Worm (Caenorhabditis elegans) whole organism, L2 larva: ENCODE measurements around the gene gem-4.

ENCODE experiments used
- C34F6.9 ChIP-seq: fragments of 150-350 bp; optimal IDR thresholded peaks from 2 replicates; lab custom pipeline; 2014; ENCODE audit warnings: missing biosample characterization, missing genetic modification characterization
- F13H6.1 ChIP-seq: sonication (generic microtip); optimal IDR thresholded peaks from 2 replicates; lab custom pipeline; 2016; ENCODE audit warnings: missing genetic modification characterization, missing compliant biosample characterization
- Y55F3AM.14 ChIP-seq: fragments of 200-800 bp; sonication (Bioruptor generic); optimal IDR thresholded peaks from 2 replicates; lab custom pipeline; 2018; ENCODE audit warnings: mild to moderate bottlenecking, missing genetic modification characterization, missing compliant biosample characterization
- ZK546.5 ChIP-seq: sonication (generic microtip); optimal IDR thresholded peaks from 2 replicates; lab custom pipeline; 2017; ENCODE audit warnings: missing biosample characterization, missing genetic modification characterization
- alr-1 ChIP-seq: fragments of 150-350 bp; optimal IDR thresholded peaks from 2 replicates; lab custom pipeline; 2014; ENCODE audit warnings: missing biosample characterization, missing genetic modification characterization
- ama-1 ChIP-seq: fragments of 150-350 bp; optimal IDR thresholded peaks from 2 replicates; lab custom pipeline; 2018; ENCODE audit warnings: inconsistent platforms
- ceh-82 ChIP-seq: fragments of 150-350 bp; optimal IDR thresholded peaks from 2 replicates; lab custom pipeline; 2014; ENCODE audit warnings: missing biosample characterization, missing genetic modification characterization
- crh-2 ChIP-seq: sonication (generic microtip); optimal IDR thresholded peaks from 2 replicates; lab custom pipeline; 2017; ENCODE audit warnings: missing biosample characterization, missing genetic modification characterization
- dmd-4 ChIP-seq: sonication (generic microtip); optimal IDR thresholded peaks from 2 replicates; lab custom pipeline; 2017; ENCODE audit warnings: missing biosample characterization, missing genetic modification characterization
- elt-1 ChIP-seq: fragments of 150-350 bp; optimal IDR thresholded peaks from 2 replicates; lab custom pipeline; 2014; ENCODE audit warnings: missing biosample characterization, missing genetic modification characterization
- elt-3 ChIP-seq: sonication (generic microtip); optimal IDR thresholded peaks from 2 replicates; lab custom pipeline; 2017; ENCODE audit warnings: missing biosample characterization, missing genetic modification characterization
- fos-1 ChIP-seq: fragments of 150-350 bp; optimal IDR thresholded peaks from 2 replicates; lab custom pipeline; 2014; ENCODE audit warnings: missing biosample characterization, missing genetic modification characterization
- lin-11 ChIP-seq: fragments of 150-350 bp; sonication (generic microtip); optimal IDR thresholded peaks from 2 replicates; lab custom pipeline; 2014; ENCODE audit warnings: missing biosample characterization, missing genetic modification characterization, inconsistent platforms, mixed read lengths
- lin-13 ChIP-seq: fragments of 150-350 bp; optimal IDR thresholded peaks from 2 replicates; lab custom pipeline; 2014; ENCODE audit warnings: missing biosample characterization, missing genetic modification reagents, missing genetic modification characterization
- lin-39 ChIP-seq: fragments of 150-350 bp; optimal IDR thresholded peaks from 2 replicates; lab custom pipeline; 2014; ENCODE audit warnings: missing biosample characterization, missing genetic modification reagents, missing genetic modification characterization
- lsy-2 ChIP-seq, 2 experiments: fragments of 150-350 bp in 1 of 2; sonication (generic microtip) in 1 of 2; optimal IDR thresholded peaks; 2 replicates each; lab custom pipeline; 2014 to 2017; ENCODE audit warnings: missing biosample characterization in 2 of 2, missing genetic modification characterization in 2 of 2
- mab-5 ChIP-seq: fragments of 150-350 bp; optimal IDR thresholded peaks from 2 replicates; lab custom pipeline; 2014; ENCODE audit warnings: missing biosample characterization, missing genetic modification characterization
- mbf-1 ChIP-seq: sonication (generic microtip); optimal IDR thresholded peaks from 2 replicates; lab custom pipeline; 2017; ENCODE audit warnings: missing biosample characterization, missing genetic modification characterization
- mdl-1 ChIP-seq, 2 experiments: fragments of 150-350 bp in 1 of 2; sonication (generic microtip) in 1 of 2; optimal IDR thresholded peaks; 2 replicates each; lab custom pipeline; 2017; ENCODE audit warnings: missing biosample characterization in 2 of 2, missing genetic modification characterization in 2 of 2
- nhr-12 ChIP-seq: fragments of 150-350 bp; optimal IDR thresholded peaks from 2 replicates; lab custom pipeline; 2014; ENCODE audit warnings: missing biosample characterization, missing genetic modification characterization
- nhr-129 ChIP-seq: fragments of 150-350 bp; optimal IDR thresholded peaks from 2 replicates; lab custom pipeline; 2014; ENCODE audit warnings: missing biosample characterization, missing genetic modification characterization
- nhr-237 ChIP-seq: fragments of 150-350 bp; optimal IDR thresholded peaks from 2 replicates; lab custom pipeline; 2014; ENCODE audit warnings: missing biosample characterization, missing genetic modification characterization
- nhr-25 ChIP-seq: fragments of 150-350 bp; sonication (generic microtip); optimal IDR thresholded peaks from 3 replicates; lab custom pipeline; 2014; ENCODE audit warnings: missing biosample characterization, missing genetic modification characterization
- nhr-6 ChIP-seq: fragments of 150-350 bp; optimal IDR thresholded peaks from 2 replicates; lab custom pipeline; 2014; ENCODE audit warnings: missing biosample characterization, missing genetic modification characterization
- nhr-77 ChIP-seq: fragments of 150-350 bp; optimal IDR thresholded peaks from 2 replicates; lab custom pipeline; 2014; ENCODE audit warnings: missing biosample characterization, missing genetic modification characterization
- sem-4 ChIP-seq: fragments of 150-350 bp; optimal IDR thresholded peaks from 2 replicates; lab custom pipeline; 2014; ENCODE audit warnings: missing biosample characterization, missing genetic modification reagents, missing genetic modification characterization
- skn-1 ChIP-seq: sonication (generic microtip); optimal IDR thresholded peaks from 2 replicates; lab custom pipeline; 2017; ENCODE audit warnings: missing biosample characterization, missing genetic modification characterization
- sma-9 ChIP-seq, 2 experiments: fragments of 150-350 bp in 1 of 2; sonication (generic microtip) in 1 of 2; optimal IDR thresholded peaks; 2 replicates each; lab custom pipeline; 2014 to 2016; ENCODE audit warnings: missing genetic modification characterization in 2 of 2, mild to moderate bottlenecking in 1 of 2, missing biosample characterization in 1 of 2, missing compliant biosample characterization in 1 of 2, missing genetic modification reagents in 1 of 2, moderate library complexity in 1 of 2
- snpc-4 ChIP-seq: fragments of 150-350 bp; optimal IDR thresholded peaks from 2 replicates; lab custom pipeline; 2014; ENCODE audit warnings: missing biosample characterization, missing genetic modification characterization
- unc-39 ChIP-seq: fragments of 150-350 bp; optimal IDR thresholded peaks from 2 replicates; lab custom pipeline; 2014; ENCODE audit warnings: missing biosample characterization, missing genetic modification characterization
- unc-55 ChIP-seq: fragments of 150-350 bp; sonication (generic microtip); optimal IDR thresholded peaks from 3 replicates; lab custom pipeline; 2014; ENCODE audit warnings: missing biosample characterization, missing genetic modification reagents, missing genetic modification characterization
- unc-62 ChIP-seq: fragments of 150-350 bp; optimal IDR thresholded peaks from 2 replicates; lab custom pipeline; 2014; ENCODE audit warnings: missing biosample characterization, missing genetic modification reagents, missing genetic modification characterization
- zag-1 ChIP-seq: fragments of 150-350 bp; optimal IDR thresholded peaks from 2 replicates; lab custom pipeline; 2014; ENCODE audit warnings: missing biosample characterization, missing genetic modification characterization
- ztf-1 ChIP-seq: fragments of 200-800 bp; sonication (Bioruptor generic); conservative IDR thresholded peaks from 2 replicates; pipeline ENCODE4 v1.3.6; 2022; ENCODE audit warnings: missing genetic modification characterization, missing compliant biosample characterization
- ztf-11 ChIP-seq: sonication (generic microtip); optimal IDR thresholded peaks from 2 replicates; lab custom pipeline; 2017; ENCODE audit warnings: missing biosample characterization, missing genetic modification characterization

Gene gem-4

DNA sequence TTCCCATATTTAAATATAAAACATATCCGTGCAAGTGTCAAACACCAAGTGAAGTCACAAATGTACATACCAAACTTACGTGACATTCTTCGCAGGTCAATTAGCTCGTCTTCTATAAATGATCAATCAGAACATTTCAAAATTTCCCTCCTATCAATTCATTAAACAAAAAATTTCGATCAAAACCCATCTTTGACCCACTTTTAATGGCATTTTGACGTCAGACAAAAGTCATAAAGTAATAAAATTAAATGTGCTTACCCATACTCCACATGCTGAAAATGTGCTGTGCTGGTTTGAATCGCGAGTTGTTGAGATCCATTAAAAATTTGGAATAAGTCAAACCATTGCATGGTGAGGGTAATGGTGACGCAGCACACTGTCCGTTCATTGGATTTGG lies 24.3 kb downstream of the gem-4 start:
- TF ChIP-seq F13H6.1 (tag; lab: Kevin White, UChicago) (no peak), sma-9 (GFP tag; optimal IDR thresholded peaks at IDR 0.05; lab: Kevin White, UChicago) (peak; percentile 31), sma-9 (tag; optimal IDR thresholded peaks at IDR 0.05; lab: Kevin White, UChicago) (no peak)

DNA sequence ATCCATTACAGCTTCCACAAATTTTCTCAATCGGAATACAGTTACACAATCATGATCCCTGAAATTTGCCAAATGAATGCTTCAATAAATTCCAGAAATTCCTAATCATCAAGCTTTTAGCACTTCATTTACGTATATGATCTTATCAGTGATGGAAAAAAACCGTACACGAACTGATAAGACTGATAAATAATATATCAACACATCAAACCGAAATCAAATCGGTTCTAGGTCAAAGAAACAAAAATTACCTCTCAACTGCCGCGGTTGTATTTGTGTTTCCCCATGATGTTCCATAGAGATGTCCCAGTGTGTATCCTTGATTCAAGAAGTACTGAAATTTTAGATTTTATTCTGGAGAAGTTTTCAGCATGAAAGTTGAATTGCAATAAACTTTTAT lies 25.6 kb downstream of the gem-4 start:
- TF ChIP-seq skn-1 (no peak), lin-11 (tag; lab: Kevin White, UChicago) (no peak), mab-5 (tag; lab: Kevin White, UChicago) (no peak), nhr-129 (tag; lab: Kevin White, UChicago) (no peak), nhr-6 (tag; lab: Kevin White, UChicago) (no peak), fos-1 (tag; lab: Kevin White, UChicago) (peak; percentile 66), sma-9 (GFP tag; optimal IDR thresholded peaks at IDR 0.05; lab: Kevin White, UChicago) (peak; percentile 17), sma-9 (tag; optimal IDR thresholded peaks at IDR 0.05; lab: Kevin White, UChicago) (no peak), nhr-12 (tag; lab: Kevin White, UChicago) (no peak), crh-2 (tag; lab: Kevin White, UChicago) (peak; percentile 15), ztf-1 (GFP tag; lab: Robert Waterston, UW) (no peak), unc-39 (tag; lab: Kevin White, UChicago) (no peak), mbf-1 (tag; lab: Kevin White, UChicago) (no peak)
- TF ChIP-seq, all 48 proteins: peak for 3

DNA sequence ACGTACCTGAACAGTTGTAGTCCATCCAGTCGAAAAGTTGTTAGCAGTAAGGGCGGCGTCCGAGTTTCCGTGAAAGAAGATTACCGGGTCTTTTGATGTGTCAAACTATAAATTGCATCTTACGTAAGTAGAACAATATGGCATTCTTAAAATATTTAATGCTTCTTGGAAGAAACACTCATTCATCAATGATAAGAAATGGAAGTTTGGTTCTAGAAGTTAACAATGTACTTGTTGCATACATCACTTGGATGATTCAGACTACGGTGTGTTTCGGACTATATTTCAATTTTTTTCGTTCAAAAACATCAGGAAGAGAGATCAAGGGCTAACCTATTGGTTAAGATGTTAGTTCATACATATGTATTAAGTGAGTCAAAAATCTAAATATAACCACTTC lies 26.7 kb downstream of the gem-4 start:
- no peak for TF ChIP-seq F13H6.1 (tag; lab: Kevin White, UChicago)
- TF ChIP-seq mbf-1 (tag; lab: Kevin White, UChicago), result no peak
- TF ChIP-seq mdl-1 (tag; optimal IDR thresholded peaks at IDR 0.05; lab: Kevin White, UChicago), result no peak
- no peak for TF ChIP-seq Y55F3AM.14 (GFP tag; lab: Kevin White, UChicago)
- no peak for TF ChIP-seq elt-1 (tag; lab: Kevin White, UChicago)

DNA sequence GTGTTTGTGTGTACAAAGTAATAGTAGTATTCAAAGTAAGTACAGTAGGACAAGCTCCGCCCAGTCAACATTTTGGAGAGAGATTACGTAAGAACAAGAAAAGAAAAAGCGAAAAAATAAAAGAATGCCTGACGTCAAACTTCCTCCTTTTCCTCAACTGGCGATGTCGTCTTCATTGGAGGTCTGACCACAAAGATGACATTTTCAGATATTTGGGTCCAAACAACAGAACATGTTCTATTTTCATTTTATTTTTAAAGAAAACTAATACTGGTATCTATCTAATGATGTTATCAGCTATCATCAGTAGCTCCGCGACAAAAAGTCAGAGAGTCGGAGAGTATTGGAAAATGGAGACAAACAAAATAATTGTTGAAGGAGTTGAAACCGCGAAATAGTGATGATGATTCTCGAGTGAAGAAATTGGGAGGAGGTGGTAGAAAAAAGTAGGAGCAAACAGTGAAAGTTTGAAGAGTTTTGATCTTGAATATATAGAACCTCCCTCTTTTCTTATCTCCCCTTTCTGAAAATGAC lies 28.3 kb downstream of the gem-4 start, which contains the start of gene lips-5:
lips-5 (minus strand) TSS at position 51 of the 534 bp plus-strand sequence.
- no peak for TF ChIP-seq ama-1 (lab: Kevin White, UChicago)
- peak; percentile 22 for TF ChIP-seq fos-1 (tag; lab: Kevin White, UChicago)
- no peak for TF ChIP-seq nhr-6 (tag; lab: Kevin White, UChicago)

DNA sequence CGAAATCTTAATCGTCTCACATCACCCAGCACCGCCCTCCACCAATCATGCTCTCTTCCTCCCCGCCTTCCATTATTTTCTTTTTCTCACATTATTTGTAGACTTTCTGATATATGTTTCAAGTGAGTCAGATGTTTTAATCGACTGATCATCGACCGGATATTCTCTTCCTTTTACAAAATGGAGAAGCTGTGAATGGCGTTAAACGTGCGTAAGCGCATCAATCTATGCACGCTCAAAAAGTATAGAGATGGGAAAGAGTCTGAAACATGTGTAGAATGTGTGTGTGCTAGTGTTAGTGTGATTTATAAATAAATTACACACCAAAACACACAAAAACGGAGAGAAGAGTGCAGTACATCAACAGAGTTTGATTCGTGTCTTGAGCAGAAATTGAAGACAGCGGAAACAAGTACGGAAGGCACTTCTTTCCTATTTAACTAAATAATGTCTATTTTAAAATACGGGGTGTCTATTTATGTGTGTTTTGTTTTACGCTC lies 31.6 kb downstream of the gem-4 start:
- TF ChIP-seq unc-55 (GFP tag; lab: Kevin White, UChicago) (peak; percentile 35), C34F6.9 (tag; lab: Kevin White, UChicago) (no peak)

DNA sequence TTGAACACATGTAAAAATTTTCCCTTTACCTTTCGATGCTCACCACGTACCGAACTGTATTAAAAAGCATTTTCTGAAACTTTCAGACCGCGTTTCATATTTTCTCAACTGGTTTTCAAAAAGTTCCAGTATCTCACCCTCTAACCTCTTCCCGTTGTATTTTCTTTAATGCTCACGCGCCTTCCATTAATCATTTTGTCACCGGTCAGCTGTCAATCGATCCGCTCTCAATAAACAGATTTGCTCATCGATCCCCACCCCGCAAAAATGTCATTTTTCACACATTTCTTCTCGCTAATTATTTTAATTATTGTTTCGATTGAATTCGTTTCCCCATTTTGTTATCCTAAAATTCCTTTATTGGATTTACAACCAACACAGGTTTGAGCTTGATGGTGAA lies 33.6 kb downstream of the gem-4 start, which contains the start of gene lpr-2:
lpr-2 (plus strand) TSS at position 189 of the 400 bp plus-strand sequence.
- TF ChIP-seq nhr-25 (tag; lab: Kevin White, UChicago) (no peak), elt-3 (tag; lab: Kevin White, UChicago) (no peak), lin-39 (tag; lab: Kevin White, UChicago) (no peak), zag-1 (tag; lab: Kevin White, UChicago) (no peak), lin-11 (tag; lab: Kevin White, UChicago) (no peak), nhr-6 (tag; lab: Kevin White, UChicago) (no peak)

DNA sequence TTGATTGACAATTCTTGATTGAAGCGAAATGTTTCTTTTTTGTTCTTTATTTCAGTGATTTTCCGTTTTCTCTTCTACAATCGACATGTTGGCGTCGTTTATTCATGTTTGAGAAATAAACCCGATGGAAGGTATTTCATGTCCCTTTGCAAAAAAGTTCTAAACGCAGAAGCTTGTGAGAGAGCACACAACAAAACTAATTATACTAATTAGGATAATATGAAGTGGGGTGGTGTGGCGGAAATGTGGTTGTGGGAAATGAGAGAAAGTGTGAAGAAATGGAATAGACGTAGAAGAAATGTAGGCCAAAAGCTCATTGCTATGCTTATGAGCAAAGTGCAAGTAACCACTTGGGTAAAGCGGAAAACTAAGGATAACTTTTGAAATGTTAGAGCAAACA lies 37.4 kb downstream of the gem-4 start:
- TF ChIP-seq snpc-4 (tag; lab: Kevin White, UChicago) (no peak), mbf-1 (tag; lab: Kevin White, UChicago) (no peak), nhr-237 (no peak), ceh-82 (tag; lab: Kevin White, UChicago) (no peak), mdl-1 (tag; optimal IDR thresholded peaks at IDR 0.05; lab: Kevin White, UChicago) (no peak), ZK546.5 (tag; lab: Kevin White, UChicago) (no peak), alr-1 (tag; lab: Kevin White, UChicago) (no peak), Y55F3AM.14 (GFP tag; lab: Kevin White, UChicago) (no peak), sem-4 (tag; lab: Kevin White, UChicago) (no peak), C34F6.9 (tag; lab: Kevin White, UChicago) (no peak), lsy-2 (tag; optimal IDR thresholded peaks at IDR 0.05; lab: Kevin White, UChicago) (no peak), dmd-4 (tag; lab: Kevin White, UChicago) (no peak), ztf-11 (tag; lab: Kevin White, UChicago) (no peak), nhr-77 (tag; lab: Kevin White, UChicago) (no peak), lin-13 (GFP tag; lab: Kevin White, UChicago) (no peak), F13H6.1 (tag; lab: Kevin White, UChicago) (no peak), fos-1 (tag; lab: Kevin White, UChicago) (no peak), unc-62 (GFP tag; lab: Kevin White, UChicago) (no peak)
